Worm (Caenorhabditis elegans) whole organism, L2 larva: ENCODE measurements around the gene hpo-31.
A peak's percentile ranks its signal among the peaks of the same experiment; 100 is the strongest.

ENCODE experiments used
- C34F6.9 ChIP-seq: fragments of 150-350 bp; optimal IDR thresholded peaks from 2 replicates; lab custom pipeline; 2014; ENCODE audit warnings: missing biosample characterization, missing genetic modification characterization
- F13H6.1 ChIP-seq: sonication (generic microtip); optimal IDR thresholded peaks from 2 replicates; lab custom pipeline; 2016; ENCODE audit warnings: missing genetic modification characterization, missing compliant biosample characterization
- R02D3.7 ChIP-seq: fragments of 150-350 bp; optimal IDR thresholded peaks from 2 replicates; lab custom pipeline; 2014; ENCODE audit warnings: missing biosample characterization, missing genetic modification characterization
- Y55F3AM.14 ChIP-seq: fragments of 200-800 bp; sonication (Bioruptor generic); optimal IDR thresholded peaks from 2 replicates; lab custom pipeline; 2018; ENCODE audit warnings: mild to moderate bottlenecking, missing genetic modification characterization, missing compliant biosample characterization
- ZK546.5 ChIP-seq: sonication (generic microtip); optimal IDR thresholded peaks from 2 replicates; lab custom pipeline; 2017; ENCODE audit warnings: missing biosample characterization, missing genetic modification characterization
- alr-1 ChIP-seq: fragments of 150-350 bp; optimal IDR thresholded peaks from 2 replicates; lab custom pipeline; 2014; ENCODE audit warnings: missing biosample characterization, missing genetic modification characterization
- aly-2 ChIP-seq: fragments of 150-350 bp; optimal IDR thresholded peaks from 2 replicates; lab custom pipeline; 2014; ENCODE audit warnings: missing biosample characterization, missing genetic modification characterization
- ama-1 ChIP-seq: fragments of 150-350 bp; optimal IDR thresholded peaks from 2 replicates; lab custom pipeline; 2018; ENCODE audit warnings: inconsistent platforms
- blmp-1 ChIP-seq: sonication (generic microtip); optimal IDR thresholded peaks from 2 replicates; lab custom pipeline; 2017; ENCODE audit warnings: missing genetic modification characterization, mild to moderate bottlenecking, missing compliant biosample characterization, antibody characterized with exemption, moderate library complexity; ENCODE audit not compliant: insufficient read depth
- ceh-16 ChIP-seq: fragments of 150-350 bp; optimal IDR thresholded peaks from 2 replicates; lab custom pipeline; 2014; ENCODE audit warnings: missing biosample characterization, missing genetic modification characterization
- ceh-82 ChIP-seq: fragments of 150-350 bp; optimal IDR thresholded peaks from 2 replicates; lab custom pipeline; 2014; ENCODE audit warnings: missing biosample characterization, missing genetic modification characterization
- crh-2 ChIP-seq: sonication (generic microtip); optimal IDR thresholded peaks from 2 replicates; lab custom pipeline; 2017; ENCODE audit warnings: missing biosample characterization, missing genetic modification characterization
- dmd-4 ChIP-seq: sonication (generic microtip); optimal IDR thresholded peaks from 2 replicates; lab custom pipeline; 2017; ENCODE audit warnings: missing biosample characterization, missing genetic modification characterization
- egl-27 ChIP-seq: sonication (generic microtip); optimal IDR thresholded peaks from 3 replicates; lab custom pipeline; 2017; ENCODE audit warnings: missing biosample characterization, missing genetic modification reagents, missing genetic modification characterization
- fos-1 ChIP-seq: fragments of 150-350 bp; optimal IDR thresholded peaks from 2 replicates; lab custom pipeline; 2014; ENCODE audit warnings: missing biosample characterization, missing genetic modification characterization
- gmeb-1 ChIP-seq: fragments of 150-350 bp; optimal IDR thresholded peaks from 2 replicates; lab custom pipeline; 2014; ENCODE audit warnings: missing biosample characterization, missing genetic modification characterization
- lin-11 ChIP-seq: fragments of 150-350 bp; sonication (generic microtip); optimal IDR thresholded peaks from 2 replicates; lab custom pipeline; 2014; ENCODE audit warnings: missing biosample characterization, missing genetic modification characterization, inconsistent platforms, mixed read lengths
- lin-13 ChIP-seq: fragments of 150-350 bp; optimal IDR thresholded peaks from 2 replicates; lab custom pipeline; 2014; ENCODE audit warnings: missing biosample characterization, missing genetic modification reagents, missing genetic modification characterization
- lin-39 ChIP-seq: fragments of 150-350 bp; optimal IDR thresholded peaks from 2 replicates; lab custom pipeline; 2014; ENCODE audit warnings: missing biosample characterization, missing genetic modification reagents, missing genetic modification characterization
- lsy-2 ChIP-seq, 2 experiments: fragments of 150-350 bp in 1 of 2; sonication (generic microtip) in 1 of 2; optimal IDR thresholded peaks; 2 replicates each; lab custom pipeline; 2014 to 2017; ENCODE audit warnings: missing biosample characterization in 2 of 2, missing genetic modification characterization in 2 of 2
- mbf-1 ChIP-seq: sonication (generic microtip); optimal IDR thresholded peaks from 2 replicates; lab custom pipeline; 2017; ENCODE audit warnings: missing biosample characterization, missing genetic modification characterization
- mdl-1 ChIP-seq, 2 experiments: fragments of 150-350 bp in 1 of 2; sonication (generic microtip) in 1 of 2; optimal IDR thresholded peaks; 2 replicates each; lab custom pipeline; 2017; ENCODE audit warnings: missing biosample characterization in 2 of 2, missing genetic modification characterization in 2 of 2
- nhr-11 ChIP-seq: fragments of 150-350 bp; optimal IDR thresholded peaks from 2 replicates; lab custom pipeline; 2014; ENCODE audit warnings: missing biosample characterization, missing genetic modification characterization
- nhr-12 ChIP-seq: fragments of 150-350 bp; optimal IDR thresholded peaks from 2 replicates; lab custom pipeline; 2014; ENCODE audit warnings: missing biosample characterization, missing genetic modification characterization
- nhr-129 ChIP-seq: fragments of 150-350 bp; optimal IDR thresholded peaks from 2 replicates; lab custom pipeline; 2014; ENCODE audit warnings: missing biosample characterization, missing genetic modification characterization
- nhr-21 ChIP-seq: fragments of 150-350 bp; optimal IDR thresholded peaks from 2 replicates; lab custom pipeline; 2014; ENCODE audit warnings: missing biosample characterization, missing genetic modification characterization
- nhr-237 ChIP-seq: fragments of 150-350 bp; optimal IDR thresholded peaks from 2 replicates; lab custom pipeline; 2014; ENCODE audit warnings: missing biosample characterization, missing genetic modification characterization
- nhr-25 ChIP-seq: fragments of 150-350 bp; sonication (generic microtip); optimal IDR thresholded peaks from 3 replicates; lab custom pipeline; 2014; ENCODE audit warnings: missing biosample characterization, missing genetic modification characterization
- nhr-6 ChIP-seq: fragments of 150-350 bp; optimal IDR thresholded peaks from 2 replicates; lab custom pipeline; 2014; ENCODE audit warnings: missing biosample characterization, missing genetic modification characterization
- peb-1 ChIP-seq: fragments of 150-350 bp; optimal IDR thresholded peaks from 2 replicates; lab custom pipeline; 2014; ENCODE audit warnings: missing biosample characterization, missing genetic modification characterization
- sem-4 ChIP-seq: fragments of 150-350 bp; optimal IDR thresholded peaks from 2 replicates; lab custom pipeline; 2014; ENCODE audit warnings: missing biosample characterization, missing genetic modification reagents, missing genetic modification characterization
- skn-1 ChIP-seq: sonication (generic microtip); optimal IDR thresholded peaks from 2 replicates; lab custom pipeline; 2017; ENCODE audit warnings: missing biosample characterization, missing genetic modification characterization
- sma-3 ChIP-seq: sonication (generic microtip); optimal IDR thresholded peaks from 2 replicates; lab custom pipeline; 2016; ENCODE audit warnings: missing genetic modification reagents, missing genetic modification characterization, missing compliant biosample characterization
- sma-9 ChIP-seq, 2 experiments: fragments of 150-350 bp in 1 of 2; sonication (generic microtip) in 1 of 2; optimal IDR thresholded peaks; 2 replicates each; lab custom pipeline; 2014 to 2016; ENCODE audit warnings: missing genetic modification characterization in 2 of 2, mild to moderate bottlenecking in 1 of 2, missing biosample characterization in 1 of 2, missing compliant biosample characterization in 1 of 2, missing genetic modification reagents in 1 of 2, moderate library complexity in 1 of 2
- snpc-4 ChIP-seq: fragments of 150-350 bp; optimal IDR thresholded peaks from 2 replicates; lab custom pipeline; 2014; ENCODE audit warnings: missing biosample characterization, missing genetic modification characterization
- unc-39 ChIP-seq: fragments of 150-350 bp; optimal IDR thresholded peaks from 2 replicates; lab custom pipeline; 2014; ENCODE audit warnings: missing biosample characterization, missing genetic modification characterization
- unc-55 ChIP-seq: fragments of 150-350 bp; sonication (generic microtip); optimal IDR thresholded peaks from 3 replicates; lab custom pipeline; 2014; ENCODE audit warnings: missing biosample characterization, missing genetic modification reagents, missing genetic modification characterization
- unc-62 ChIP-seq: fragments of 150-350 bp; optimal IDR thresholded peaks from 2 replicates; lab custom pipeline; 2014; ENCODE audit warnings: missing biosample characterization, missing genetic modification reagents, missing genetic modification characterization
- zag-1 ChIP-seq: fragments of 150-350 bp; optimal IDR thresholded peaks from 2 replicates; lab custom pipeline; 2014; ENCODE audit warnings: missing biosample characterization, missing genetic modification characterization
- ztf-1 ChIP-seq: fragments of 200-800 bp; sonication (Bioruptor generic); conservative IDR thresholded peaks from 2 replicates; pipeline ENCODE4 v1.3.6; 2022; ENCODE audit warnings: missing genetic modification characterization, missing compliant biosample characterization
- ztf-11 ChIP-seq: sonication (generic microtip); optimal IDR thresholded peaks from 2 replicates; lab custom pipeline; 2017; ENCODE audit warnings: missing biosample characterization, missing genetic modification characterization
- ztf-4 ChIP-seq: fragments of 150-350 bp; optimal IDR thresholded peaks from 2 replicates; lab custom pipeline; 2014; ENCODE audit warnings: missing biosample characterization, missing genetic modification characterization

Gene hpo-31

DNA sequence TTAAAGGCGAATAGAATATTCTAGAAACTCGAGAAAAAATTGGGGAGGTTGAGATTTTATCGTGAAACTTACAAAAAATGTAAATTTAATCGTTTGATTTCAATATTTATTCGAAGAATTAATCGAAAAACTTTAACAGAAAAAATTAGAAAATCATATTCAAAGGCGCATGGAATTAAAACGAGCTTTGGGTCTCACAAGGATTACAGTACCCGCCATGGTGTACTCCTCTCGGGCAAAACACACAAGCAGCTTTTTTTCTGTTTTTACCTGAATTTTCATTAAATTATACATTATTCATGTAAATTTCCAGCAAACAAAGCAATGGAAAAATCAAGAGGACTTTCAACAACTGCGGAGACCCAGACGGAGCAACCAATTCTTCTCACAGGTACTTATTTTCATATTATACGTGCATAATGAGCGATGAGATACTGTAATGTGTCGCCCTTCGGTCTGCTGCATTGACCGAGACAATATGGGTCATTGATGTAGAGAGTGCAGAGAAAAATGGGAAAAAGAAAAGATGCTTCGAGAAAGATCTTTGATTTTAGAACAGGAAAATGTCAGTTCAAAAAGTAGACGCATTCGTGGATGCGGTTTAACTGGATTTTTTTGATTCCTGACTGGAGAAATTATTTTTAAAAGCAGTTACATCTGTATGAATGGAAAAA is 35.5 kb upstream of the hpo-31 start, which contains the start of the genes F53C11.4 and F53C11.5:
F53C11.4 (minus strand) TSS at position 128 of the 674 bp plus-strand sequence.
F53C11.5 (plus strand) TSS at position 325 of the 674 bp plus-strand sequence.
- TF ChIP-seq lsy-2 (tag; optimal IDR thresholded peaks at IDR 0.05; lab: Kevin White, UChicago) (peak in 1 of 2 experiments; percentile 77), unc-62 (no peak), egl-27 (peak; percentile 0), ceh-16 (tag; lab: Kevin White, UChicago) (no peak), lin-13 (GFP tag; lab: Kevin White, UChicago) (peak; percentile 16), F13H6.1 (tag; lab: Kevin White, UChicago) (peak; percentile 26), sma-9 (GFP tag; optimal IDR thresholded peaks at IDR 0.05; lab: Kevin White, UChicago) (peak; percentile 94), sma-9 (tag; optimal IDR thresholded peaks at IDR 0.05; lab: Kevin White, UChicago) (no peak), mdl-1 (tag; optimal IDR thresholded peaks at IDR 0.05; lab: Kevin White, UChicago) (no peak), fos-1 (peak; percentile 59), C34F6.9 (peak; percentile 71), ama-1 (peak; percentile 32), R02D3.7 (tag; lab: Kevin White, UChicago) (no peak), crh-2 (tag; lab: Kevin White, UChicago) (peak; percentile 49), gmeb-1 (tag; lab: Kevin White, UChicago) (peak; percentile 17), ZK546.5 (no peak), nhr-129 (tag; lab: Kevin White, UChicago) (peak; percentile 13), sma-3 (GFP tag; lab: Kevin White, UChicago) (peak; percentile 94)

DNA sequence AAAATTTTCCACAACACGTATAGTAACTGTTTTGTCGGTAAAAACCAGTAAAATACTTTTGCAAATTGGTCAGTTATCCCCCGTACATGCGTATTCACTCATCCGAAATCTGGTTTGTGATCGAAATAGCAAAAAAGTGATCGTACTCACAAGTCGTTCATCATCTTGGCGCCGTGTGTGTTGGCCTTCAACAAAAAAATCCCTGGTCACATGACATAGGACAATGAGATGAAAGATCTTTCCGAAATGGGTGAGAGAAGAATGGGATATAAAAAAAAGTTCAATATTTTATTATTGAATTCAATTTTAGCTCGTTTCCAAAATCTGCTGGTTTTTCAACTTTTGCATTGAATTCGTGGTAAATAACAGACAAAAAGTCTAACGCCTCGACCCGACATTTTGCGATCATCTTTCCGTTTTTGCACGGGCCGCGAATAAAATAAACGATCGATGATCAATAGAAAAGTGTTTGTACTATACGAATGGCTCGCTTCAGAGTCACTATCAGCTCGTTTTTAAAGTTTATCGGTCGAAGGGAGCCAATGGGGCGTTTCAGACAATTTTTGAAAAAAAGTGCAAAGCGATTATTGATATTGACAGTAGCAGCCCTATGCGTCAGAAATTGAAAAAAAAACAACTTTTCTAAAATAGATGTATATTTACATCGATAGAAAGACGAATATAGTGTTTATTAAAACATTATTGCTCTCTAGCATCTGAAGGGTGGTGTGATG is 34.7 kb upstream of the hpo-31 start:
- TF ChIP-seq R02D3.7 (tag; lab: Kevin White, UChicago) (no peak), ceh-16 (tag; lab: Kevin White, UChicago) (no peak), nhr-21 (peak; percentile 39), Y55F3AM.14 (no peak), blmp-1 (tag; lab: Kevin White, UChicago) (peak; percentile 6), nhr-237 (no peak), fos-1 (peak; percentile 9), nhr-129 (tag; lab: Kevin White, UChicago) (peak; percentile 50), F13H6.1 (tag; lab: Kevin White, UChicago) (peak; percentile 19), sem-4 (tag; lab: Kevin White, UChicago) (peak; percentile 23), nhr-25 (tag; lab: Kevin White, UChicago) (peak; percentile 65), crh-2 (tag; lab: Kevin White, UChicago) (peak; percentile 10), mbf-1 (tag; lab: Kevin White, UChicago) (no peak), ZK546.5 (no peak), sma-9 (GFP tag; optimal IDR thresholded peaks at IDR 0.05; lab: Kevin White, UChicago) (peak; percentile 67), sma-9 (tag; optimal IDR thresholded peaks at IDR 0.05; lab: Kevin White, UChicago) (no peak)

DNA sequence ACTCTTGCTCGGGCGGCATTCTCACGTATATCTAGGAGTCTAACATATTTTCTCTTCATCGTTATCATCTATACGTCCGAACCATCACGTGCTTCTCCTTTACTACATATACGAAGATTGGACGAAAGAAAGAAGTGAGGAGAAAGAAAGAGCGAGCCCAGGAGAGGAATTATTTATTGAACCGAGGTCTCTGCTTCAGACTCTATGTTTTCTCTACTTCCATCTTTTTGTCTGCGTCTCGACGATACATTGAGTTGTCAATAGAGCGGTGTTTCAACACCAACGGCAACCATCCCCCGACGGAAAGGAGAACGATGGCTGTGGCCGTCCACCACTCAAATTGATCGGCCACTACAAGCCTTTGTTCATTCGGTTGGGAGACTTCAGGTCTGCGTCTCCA is 33.5 kb upstream of the hpo-31 start:
- TF ChIP-seq unc-55 (GFP tag; lab: Kevin White, UChicago) (peak; percentile 96), zag-1 (tag; lab: Kevin White, UChicago) (peak; percentile 72), sma-9 (GFP tag; optimal IDR thresholded peaks at IDR 0.05; lab: Kevin White, UChicago) (peak; percentile 88), sma-9 (tag; optimal IDR thresholded peaks at IDR 0.05; lab: Kevin White, UChicago) (no peak), lsy-2 (tag; optimal IDR thresholded peaks at IDR 0.05; lab: Kevin White, UChicago) (peak; percentile 44 to 87), ama-1 (peak; percentile 67), ztf-4 (tag; lab: Kevin White, UChicago) (peak; percentile 88), C34F6.9 (peak; percentile 92), nhr-25 (tag; lab: Kevin White, UChicago) (peak; percentile 74), lin-11 (tag; lab: Kevin White, UChicago) (peak; percentile 78), sma-3 (GFP tag; lab: Kevin White, UChicago) (peak; percentile 58), dmd-4 (tag; lab: Kevin White, UChicago) (no peak), alr-1 (tag; lab: Kevin White, UChicago) (peak; percentile 70), lin-13 (GFP tag; lab: Kevin White, UChicago) (peak; percentile 90), fos-1 (peak; percentile 88), nhr-129 (tag; lab: Kevin White, UChicago) (peak; percentile 97), nhr-11 (tag; lab: Kevin White, UChicago) (no peak), nhr-21 (peak; percentile 74), ztf-11 (tag; lab: Kevin White, UChicago) (no peak), crh-2 (tag; lab: Kevin White, UChicago) (peak; percentile 87), mbf-1 (tag; lab: Kevin White, UChicago) (no peak), peb-1 (tag; lab: Kevin White, UChicago) (no peak), lin-39 (no peak), egl-27 (peak; percentile 61), snpc-4 (tag; lab: Kevin White, UChicago) (peak; percentile 81), aly-2 (tag; lab: Kevin White, UChicago) (no peak), F13H6.1 (tag; lab: Kevin White, UChicago) (peak; percentile 93), nhr-237 (no peak), nhr-12 (no peak), unc-39 (tag; lab: Kevin White, UChicago) (no peak), blmp-1 (tag; lab: Kevin White, UChicago) (peak; percentile 41), ztf-1 (no peak), unc-62 (no peak), skn-1 (peak; percentile 69), ceh-82 (tag; lab: Kevin White, UChicago) (no peak), nhr-6 (tag; lab: Kevin White, UChicago) (no peak)
